Fruit fly (Drosophila melanogaster) whole organism, embryonic: Measurements from ENCODE around the gene Dhdds.

Experiments
- CG10366 ChIP-seq: fragments of 200-800 bp; sonication (Bioruptor generic); IDR thresholded peaks from 2 replicates; pipeline ENCODE4 v1.3.6; 2022; ENCODE audit warnings: missing biosample characterization, missing genetic modification characterization
- CG10959 ChIP-seq: fragments of 200-800 bp; sonication (Bioruptor generic); IDR thresholded peaks from 2 replicates; pipeline ENCODE4 v1.3.6; 2022; ENCODE audit warnings: missing biosample characterization, missing genetic modification characterization
- CG12299 ChIP-seq: fragments of 200-800 bp; sonication (Bioruptor generic); optimal IDR thresholded peaks from 2 replicates; lab custom pipeline; 2018; ENCODE audit warnings: missing biosample characterization, mild to moderate bottlenecking, missing genetic modification characterization
- CG12769 ChIP-seq: fragments of 200-800 bp; sonication (Bioruptor generic); optimal IDR thresholded peaks from 2 replicates; lab custom pipeline; 2019; ENCODE audit warnings: missing biosample characterization, mild to moderate bottlenecking, missing genetic modification characterization, moderate library complexity
- CG1529 ChIP-seq: fragments of 200-800 bp; sonication (Bioruptor generic); optimal IDR thresholded peaks from 3 replicates; lab custom pipeline; 2018; ENCODE audit warnings: missing biosample characterization, missing genetic modification characterization
- CG18262 ChIP-seq: fragments of 200-800 bp; optimal IDR thresholded peaks from 3 replicates; lab custom pipeline; 2019; ENCODE audit warnings: missing biosample characterization, mild to moderate bottlenecking, missing genetic modification characterization, moderate library complexity
- CG2678 ChIP-seq: fragments of 200-800 bp; sonication (Bioruptor generic); optimal IDR thresholded peaks from 3 replicates; lab custom pipeline; 2019; ENCODE audit warnings: missing biosample characterization, mild to moderate bottlenecking, missing genetic modification characterization, moderate library complexity
- CG31441 ChIP-seq: fragments of 200-800 bp; sonication (Bioruptor generic); IDR thresholded peaks from 2 replicates; pipeline ENCODE4 v1.3.6; 2022; ENCODE audit warnings: missing biosample characterization, missing genetic modification characterization
- CG3838 ChIP-seq: fragments of 200-800 bp; sonication (Bioruptor generic); optimal IDR thresholded peaks from 3 replicates; lab custom pipeline; 2016; ENCODE audit warnings: missing biosample characterization, missing genetic modification characterization
- CG3995 ChIP-seq: fragments of 200-800 bp; sonication (Bioruptor generic); optimal IDR thresholded peaks from 3 replicates; lab custom pipeline; 2016; ENCODE audit warnings: missing biosample characterization, missing genetic modification characterization
- CG4424 ChIP-seq: fragments of 200-800 bp; sonication (Bioruptor generic); optimal IDR thresholded peaks from 3 replicates; lab custom pipeline; 2016; ENCODE audit warnings: missing biosample characterization, missing genetic modification characterization
- CG6689 ChIP-seq: fragments of 200-800 bp; sonication (Bioruptor generic); IDR thresholded peaks from 2 replicates; pipeline ENCODE4 v1.3.6; 2022; ENCODE audit warnings: missing biosample characterization, missing genetic modification characterization
- CG7271 ChIP-seq: fragments of 200-800 bp; sonication (Bioruptor generic); optimal IDR thresholded peaks from 2 replicates; lab custom pipeline; 2018; ENCODE audit warnings: missing biosample characterization, mild to moderate bottlenecking, missing genetic modification characterization, moderate library complexity
- CG7745 ChIP-seq: fragments of 200-800 bp; sonication (Bioruptor generic); optimal IDR thresholded peaks from 2 replicates; lab custom pipeline; 2018; ENCODE audit warnings: missing biosample characterization, mild to moderate bottlenecking, missing genetic modification characterization, moderate library complexity
- CG8089 ChIP-seq: fragments of 200-800 bp; sonication (Bioruptor generic); optimal IDR thresholded peaks from 3 replicates; lab custom pipeline; 2016; ENCODE audit warnings: missing biosample characterization, missing genetic modification characterization
- CG8281 ChIP-seq: fragments of 200-800 bp; sonication (Bioruptor generic); optimal IDR thresholded peaks from 2 replicates; lab custom pipeline; 2018; ENCODE audit warnings: missing biosample characterization, mild to moderate bottlenecking, missing genetic modification characterization, moderate library complexity
- CHES-1-like ChIP-seq: fragments of 200-800 bp; sonication (Bioruptor generic); optimal IDR thresholded peaks from 2 replicates; lab custom pipeline; 2016; ENCODE audit warnings: missing biosample characterization, missing genetic modification characterization
- E2f2 ChIP-seq: fragments of 200-800 bp; sonication (Bioruptor generic); IDR thresholded peaks from 2 replicates; pipeline ENCODE4 v1.3.6; 2022; ENCODE audit warnings: missing biosample characterization, missing genetic modification characterization
- ERR ChIP-seq: fragments of 200-800 bp; sonication (Bioruptor generic); optimal IDR thresholded peaks from 2 replicates; lab custom pipeline; 2016; ENCODE audit warnings: missing biosample characterization, missing genetic modification characterization
- Fer2 ChIP-seq: fragments of 200-800 bp; sonication (Bioruptor generic); optimal IDR thresholded peaks from 2 replicates; lab custom pipeline; 2018; ENCODE audit warnings: missing biosample characterization, mild to moderate bottlenecking, missing genetic modification characterization, moderate library complexity
- HLH54F ChIP-seq: fragments of 200-800 bp; sonication (Bioruptor generic); optimal IDR thresholded peaks from 3 replicates; lab custom pipeline; 2016; ENCODE audit warnings: missing biosample characterization, missing genetic modification characterization
- HLHmδ ChIP-seq: fragments of 200-800 bp; sonication (Bioruptor generic); optimal IDR thresholded peaks from 2 replicates; lab custom pipeline; 2018; ENCODE audit warnings: missing biosample characterization, mild to moderate bottlenecking, missing genetic modification characterization, moderate library complexity
- Hmx ChIP-seq: fragments of 200-800 bp; sonication (Bioruptor generic); optimal IDR thresholded peaks from 2 replicates; lab custom pipeline; 2016; ENCODE audit warnings: missing biosample characterization, missing genetic modification characterization
- Hr3 ChIP-seq: fragments of 200-800 bp; sonication (Bioruptor generic); optimal IDR thresholded peaks from 3 replicates; lab custom pipeline; 2016; ENCODE audit warnings: missing biosample characterization, missing genetic modification characterization
- Myb ChIP-seq: fragments of 200-800 bp; sonication (Bioruptor generic); optimal IDR thresholded peaks from 2 replicates; lab custom pipeline; 2016; ENCODE audit warnings: missing biosample characterization, missing genetic modification characterization
- NC2α ChIP-seq: fragments of 200-800 bp; sonication (Bioruptor generic); optimal IDR thresholded peaks from 2 replicates; lab custom pipeline; 2016; ENCODE audit warnings: missing biosample characterization, missing genetic modification characterization
- NFAT ChIP-seq: fragments of 200-800 bp; sonication (Bioruptor generic); IDR thresholded peaks from 2 replicates; pipeline ENCODE4 v1.3.6; 2022; ENCODE audit warnings: missing biosample characterization, missing genetic modification characterization
- Nf-YA ChIP-seq: fragments of 200-800 bp; sonication (Bioruptor generic); IDR thresholded peaks from 2 replicates; pipeline ENCODE4 v1.3.6; 2022; ENCODE audit warnings: missing biosample characterization, missing genetic modification characterization
- Poxn ChIP-seq: fragments of 200-800 bp; sonication (Bioruptor generic); IDR thresholded peaks from 2 replicates; pipeline ENCODE4 v1.3.6; 2022; ENCODE audit warnings: missing biosample characterization, missing genetic modification characterization
- Sin3A ChIP-seq: fragments of >200 bp; optimal IDR thresholded peaks from 2 replicates; lab custom pipeline; 2018
- ash1 ChIP-seq: fragments of 200-800 bp; sonication (Bioruptor generic); optimal IDR thresholded peaks from 2 replicates; lab custom pipeline; 2018; ENCODE audit warnings: missing biosample characterization, mild to moderate bottlenecking, missing genetic modification characterization
- az2 ChIP-seq: fragments of 200-800 bp; sonication (Bioruptor generic); optimal IDR thresholded peaks from 3 replicates; lab custom pipeline; 2016; ENCODE audit warnings: missing biosample characterization, missing genetic modification characterization
- btn ChIP-seq: fragments of 200-800 bp; sonication (Bioruptor generic); optimal IDR thresholded peaks from 2 replicates; lab custom pipeline; 2016; ENCODE audit warnings: missing biosample characterization, missing genetic modification characterization
- cad ChIP-seq: fragments of >200 bp; optimal IDR thresholded peaks from 2 replicates; lab custom pipeline; 2017; ENCODE audit warnings: missing biosample characterization, missing genetic modification characterization
- cas ChIP-seq: fragments of 200-800 bp; sonication (Bioruptor generic); IDR thresholded peaks from 2 replicates; pipeline ENCODE4 v1.3.6; 2022; ENCODE audit warnings: missing biosample characterization, missing genetic modification characterization
- chinmo ChIP-seq: fragments of 200-800 bp; sonication (Bioruptor generic); IDR thresholded peaks from 4 replicates; pipeline ENCODE4 v1.3.6; 2022; ENCODE audit warnings: missing biosample characterization, missing genetic modification characterization; ENCODE audit not compliant: partially characterized antibody
- ci ChIP-seq: fragments of 200-800 bp; sonication (Bioruptor generic); IDR thresholded peaks from 3 replicates; pipeline ENCODE4 v1.3.6; 2022; ENCODE audit warnings: missing biosample characterization, missing genetic modification characterization
- crol ChIP-seq: fragments of 200-800 bp; sonication (Bioruptor generic); IDR thresholded peaks from 2 replicates; pipeline ENCODE4 v1.3.6; 2022; ENCODE audit warnings: missing biosample characterization, missing genetic modification characterization
- gcm ChIP-seq: fragments of 200-800 bp; sonication (Bioruptor generic); optimal IDR thresholded peaks from 2 replicates; lab custom pipeline; 2019; ENCODE audit warnings: missing biosample characterization, mild to moderate bottlenecking, missing genetic modification characterization, moderate library complexity
- grau ChIP-seq: fragments of 200-800 bp; optimal IDR thresholded peaks from 3 replicates; lab custom pipeline; 2019; ENCODE audit warnings: missing biosample characterization, mild to moderate bottlenecking, missing genetic modification characterization, moderate library complexity
- gsb-n ChIP-seq: fragments of 200-800 bp; sonication (Bioruptor generic); optimal IDR thresholded peaks from 3 replicates; lab custom pipeline; 2018; ENCODE audit warnings: missing biosample characterization, mild to moderate bottlenecking, missing genetic modification characterization
- ind ChIP-seq: fragments of 200-800 bp; sonication (Bioruptor generic); optimal IDR thresholded peaks from 3 replicates; lab custom pipeline; 2016; ENCODE audit warnings: missing biosample characterization, missing genetic modification characterization
- insv ChIP-seq, 2 experiments: fragments of 200-800 bp; sonication (Bioruptor generic); optimal IDR thresholded peaks; 3 replicates each; lab custom pipeline; 2016 to 2018; ENCODE audit warnings: missing biosample characterization in 2 of 2, missing genetic modification characterization in 2 of 2
- klu ChIP-seq: fragments of 200-800 bp; sonication (Bioruptor generic); IDR thresholded peaks from 2 replicates; pipeline ENCODE4 v1.3.6; 2022; ENCODE audit warnings: missing biosample characterization, missing genetic modification characterization
- lilli ChIP-seq: fragments of 200-800 bp; sonication (Bioruptor generic); optimal IDR thresholded peaks from 3 replicates; lab custom pipeline; 2016; ENCODE audit warnings: missing biosample characterization, missing genetic modification characterization
- peb ChIP-seq: fragments of 200-800 bp; sonication (Bioruptor generic); IDR thresholded peaks from 2 replicates; pipeline ENCODE4 v1.3.6; 2022; ENCODE audit warnings: missing biosample characterization, missing genetic modification characterization
- pum ChIP-seq: fragments of 200-800 bp; sonication (Bioruptor generic); optimal IDR thresholded peaks from 2 replicates; lab custom pipeline; 2016; ENCODE audit warnings: missing biosample characterization, missing genetic modification characterization
- scrt ChIP-seq: fragments of 200-800 bp; sonication (Bioruptor generic); optimal IDR thresholded peaks from 2 replicates; lab custom pipeline; 2018; ENCODE audit warnings: missing biosample characterization, mild to moderate bottlenecking, missing genetic modification characterization, moderate library complexity
- seq ChIP-seq: fragments of 200-800 bp; sonication (Bioruptor generic); IDR thresholded peaks from 2 replicates; pipeline ENCODE4 v1.3.6; 2022; ENCODE audit warnings: missing biosample characterization, missing genetic modification characterization
- sisA ChIP-seq: fragments of 200-800 bp; sonication (Bioruptor generic); IDR thresholded peaks from 2 replicates; pipeline ENCODE4 v1.3.6; 2022; ENCODE audit warnings: missing biosample characterization, missing genetic modification characterization
- tgo ChIP-seq: fragments of 200-800 bp; sonication (Bioruptor generic); IDR thresholded peaks from 3 replicates; pipeline ENCODE4 v1.3.6; 2022; ENCODE audit warnings: missing biosample characterization, missing genetic modification characterization
- zfh2 ChIP-seq: fragments of 200-800 bp; sonication (Bioruptor generic); optimal IDR thresholded peaks from 2 replicates; lab custom pipeline; 2016; ENCODE audit warnings: missing biosample characterization, missing genetic modification characterization

Gene Dhdds

DNA sequence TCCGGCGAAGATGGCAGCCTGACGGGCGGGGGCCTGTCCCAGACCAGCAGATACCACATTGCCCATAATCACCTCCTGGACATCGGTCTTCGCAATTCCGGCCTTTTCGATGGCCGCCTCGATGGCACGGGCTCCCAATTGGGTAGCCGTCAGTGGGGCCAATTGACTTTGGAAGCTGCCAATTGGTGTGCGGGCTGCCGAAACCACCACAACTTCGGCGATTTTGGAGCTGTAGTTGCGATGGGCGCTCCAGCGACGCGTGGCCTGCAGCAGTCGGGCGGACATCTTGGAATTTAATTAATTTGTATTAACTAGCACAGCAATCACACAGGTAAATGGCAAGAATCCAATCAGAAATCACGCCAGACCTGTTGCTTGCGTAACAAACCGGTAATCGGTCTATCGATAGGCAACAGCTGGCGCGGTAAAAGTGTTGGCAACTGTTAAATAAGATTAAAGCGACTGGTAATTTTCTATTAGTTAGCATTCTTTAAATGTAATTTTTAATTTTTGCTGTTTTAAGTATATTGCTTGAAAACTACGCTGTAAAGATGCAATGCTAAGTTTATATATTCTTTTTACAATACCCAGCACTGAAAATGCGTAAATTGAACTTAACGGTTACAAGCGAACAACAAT, 44.6 kb downstream of the Dhdds start, which contains the start of gene Acat1 (continued):
- TF ChIP-seq CG6689 (GFP tag; lab: Robert Waterston, UW) (peak; percentile 66), CG12299 (tag; lab: Kevin White, UChicago) (peak; percentile 8), CG8089 (GFP tag; lab: Kevin White, UChicago) (no peak), CG7271 (tag; lab: Kevin White, UChicago) (peak; percentile 1), CG8281 (tag; lab: Kevin White, UChicago) (no peak), pum (GFP tag; lab: Kevin White, UChicago) (peak; percentile 27), lilli (GFP tag; lab: Kevin White, UChicago) (peak; percentile 80), ERR (GFP tag; lab: Kevin White, UChicago) (no peak), gsb-n (tag; lab: Kevin White, UChicago) (peak; percentile 44), btn (GFP tag; lab: Kevin White, UChicago) (no peak), tgo (peak; percentile 51), chinmo (0 out of 4 replicates have a peak, but pooled peaks have one; percentile 56), CG4424 (peak; percentile 52), CG3838 (GFP tag; lab: Kevin White, UChicago) (no peak), Fer2 (tag; lab: Kevin White, UChicago) (no peak), CG2678 (tag; lab: Kevin White, UChicago) (peak; percentile 58), E2f2 (GFP tag; lab: Robert Waterston, UW) (peak; percentile 49; the same call in 1 of the 2 replicates), CG12769 (tag; lab: Kevin White, UChicago) (no peak), Hr3 (peak; percentile 35), HLH54F (GFP tag; lab: Kevin White, UChicago) (peak; percentile 48), CG10366 (peak; percentile 33; the same call in 1 of the 2 replicates), ind (peak; percentile 56), CG7745 (tag; lab: Kevin White, UChicago) (no peak), az2 (GFP tag; lab: Kevin White, UChicago) (peak; percentile 49), CG18262 (tag; lab: Kevin White, UChicago) (peak; percentile 56), ci (GFP tag; lab: Robert Waterston, UW) (peak; percentile 76), Poxn (GFP tag; lab: Robert Waterston, UW) (no peak), NFAT (GFP tag; lab: Robert Waterston, UW) (no peak), Sin3A (no peak), scrt (peak; percentile 91), HLHmδ (GFP tag; lab: Kevin White, UChicago) (no peak), insv (GFP tag; optimal IDR thresholded peaks at IDR 0.05; lab: Kevin White, UChicago) (peak; percentile 56 to 94), ash1 (GFP tag; lab: Kevin White, UChicago) (no peak), CG31441 (GFP tag; lab: Robert Waterston, UW) (0 out of 2 replicates have a peak, but pooled peaks have one; percentile 40), peb (GFP tag; lab: Robert Waterston, UW) (no peak), zfh2 (GFP tag; lab: Kevin White, UChicago) (peak; percentile 77), CG1529 (GFP tag; lab: Kevin White, UChicago) (no peak), CG3995 (GFP tag; lab: Kevin White, UChicago) (peak; percentile 39), Nf-YA (0 out of 2 replicates have a peak, but pooled peaks have one; percentile 11), cas (GFP tag; lab: Robert Waterston, UW) (no peak), gcm (GFP tag; lab: Kevin White, UChicago) (peak; percentile 8), seq (GFP tag; lab: Robert Waterston, UW) (no peak), CHES-1-like (peak; percentile 31), cad (GFP tag; lab: Kevin White, UChicago) (no peak), sisA (GFP tag; lab: Robert Waterston, UW) (peak; percentile 51), Myb (GFP tag; lab: Kevin White, UChicago) (peak; percentile 88), NC2α (GFP tag; lab: Kevin White, UChicago) (no peak), Hmx (GFP tag; lab: Kevin White, UChicago) (peak; percentile 46), crol (GFP tag; lab: Robert Waterston, UW) (no peak), klu (GFP tag; lab: Robert Waterston, UW) (peak; percentile 32; the same call in 1 of the 2 replicates), grau (tag; lab: Kevin White, UChicago) (peak; percentile 41), CG10959 (GFP tag; lab: Robert Waterston, UW) (no peak)
